Worm (Caenorhabditis elegans) whole organism, L1 larva: ENCODE results near the gene glt-5.

Experiments used
- aly-2 ChIP-seq: fragments of 150-350 bp; optimal IDR thresholded peaks from 2 replicates; lab custom pipeline; 2014; ENCODE audit warnings: missing biosample characterization, missing genetic modification characterization
- ceh-63 ChIP-seq: fragments of 200-800 bp; sonication (Bioruptor generic); optimal IDR thresholded peaks from 2 replicates; lab custom pipeline; 2018; ENCODE audit warnings: mild to moderate bottlenecking, missing genetic modification characterization, missing compliant biosample characterization
- ceh-82 ChIP-seq, 3 experiments: fragments of 150-350 bp in 1 of 3; sonication (generic microtip) in 2 of 3; optimal IDR thresholded peaks; 2 replicates each; lab custom pipeline; 2014 to 2017; ENCODE audit warnings: missing biosample characterization in 3 of 3, missing genetic modification characterization in 3 of 3
- hlh-4 ChIP-seq: sonication (generic microtip); optimal IDR thresholded peaks from 2 replicates; lab custom pipeline; 2016; ENCODE audit warnings: mild to moderate bottlenecking, missing genetic modification characterization, missing compliant biosample characterization
- lin-15B ChIP-seq: fragments of 150-350 bp; sonication (generic microtip); optimal IDR thresholded peaks from 3 replicates; lab custom pipeline; 2014; ENCODE audit warnings: missing biosample characterization, missing genetic modification characterization
- nhr-11 ChIP-seq: fragments of 150-350 bp; optimal IDR thresholded peaks from 2 replicates; lab custom pipeline; 2014; ENCODE audit warnings: missing biosample characterization, missing genetic modification characterization
- nhr-19 ChIP-seq: fragments of 200-800 bp; sonication (Bioruptor generic); conservative IDR thresholded peaks from 2 replicates; pipeline ENCODE4 v1.3.6; 2022; ENCODE audit warnings: missing genetic modification characterization, missing compliant biosample characterization
- rnt-1 ChIP-seq: sonication (generic microtip); optimal IDR thresholded peaks from 2 replicates; lab custom pipeline; 2016; ENCODE audit warnings: mild to moderate bottlenecking, missing genetic modification characterization, moderate library complexity, missing compliant biosample characterization

DNA sequence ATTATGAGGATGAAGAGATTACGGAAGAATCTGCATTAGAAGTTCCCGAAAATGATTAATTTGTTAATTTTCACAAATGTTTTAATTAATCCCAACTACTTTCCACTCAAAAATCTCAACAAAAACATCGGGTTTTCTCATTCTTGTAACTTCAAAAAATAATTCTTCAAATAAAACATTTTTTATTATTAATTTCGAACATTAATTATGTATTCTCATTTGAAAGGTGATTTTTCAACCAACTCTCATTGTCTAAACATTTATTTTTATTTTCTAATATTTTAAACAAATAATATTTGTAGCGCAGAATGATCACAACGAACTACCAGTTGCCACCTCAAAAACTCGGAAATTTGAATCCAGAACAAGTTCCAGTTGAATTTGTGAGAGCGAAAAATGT is 37.4 kb downstream of the glt-5 start, which contains the start of gene ZK1320.7:
- TF ChIP-seq ceh-63 (GFP tag; lab: Kevin White, UChicago): no peak
- no peak for TF ChIP-seq lin-15B (tag; lab: Kevin White, UChicago)
- no peak for TF ChIP-seq hlh-4
- no peak for TF ChIP-seq rnt-1
- TF ChIP-seq nhr-11: no peak
- TF ChIP-seq ceh-82 (tag; optimal IDR thresholded peaks at IDR 0.05; lab: Kevin White, UChicago): no peak
- TF ChIP-seq nhr-19 (GFP tag; lab: Robert Waterston, UW): no peak
- no peak for TF ChIP-seq aly-2 (tag; lab: Kevin White, UChicago)
